Fruit fly (Drosophila melanogaster): ENCODE measurements around the gene tey.

Gene tey

dm6 chr3L:19694156-19694643 is 30.3 kb upstream of the tey start (continued):
- TF ChIP-seq CG8944 (GFP tag; optimal IDR thresholded peaks at IDR 0.05) (no peak), CG15601 (tag; optimal IDR thresholded peaks at IDR 0.05) (peak; percentile 22), CG6854 (GFP tag; optimal IDR thresholded peaks at IDR 0.05) (no peak), Asciz (GFP tag; optimal IDR thresholded peaks at IDR 0.05) (no peak), CG10462 (GFP tag; optimal IDR thresholded peaks at IDR 0.05) (no peak), kay (GFP tag; optimal IDR thresholded peaks at IDR 0.05) (no peak), CG2889 (GFP tag; IDR thresholded peaks at IDR 0.05) (no peak), hth (optimal IDR thresholded peaks at IDR 0.05) (no peak), cato (GFP tag; optimal IDR thresholded peaks at IDR 0.05; ENCODE audit: borderline replicate concordance) (no peak), ttk (GFP tag; IDR thresholded peaks at IDR 0.05) (no peak), CkIIα-i1 (GFP tag; IDR thresholded peaks at IDR 0.05) (no peak), jigr1 (GFP tag; IDR thresholded peaks at IDR 0.05) (no peak), CG12299 (tag; optimal IDR thresholded peaks at IDR 0.05) (no peak), CG4854 (GFP tag; optimal IDR thresholded peaks at IDR 0.05) (no peak), CG12744 (GFP tag; optimal IDR thresholded peaks at IDR 0.05) (no peak), vfl (GFP tag; optimal IDR thresholded peaks at IDR 0.05) (no peak), Atf3 (GFP tag; optimal IDR thresholded peaks at IDR 0.05) (no peak), Hmx (GFP tag; optimal IDR thresholded peaks at IDR 0.05) (no peak), Lhr (GFP tag; optimal IDR thresholded peaks at IDR 0.05) (no peak), H2.0 (GFP tag; IDR thresholded peaks at IDR 0.05) (no peak), E2f2 (GFP tag; IDR thresholded peaks at IDR 0.05) (no peak), CG12391 (tag; optimal IDR thresholded peaks at IDR 0.05) (no peak), CG17829 (tag; optimal IDR thresholded peaks at IDR 0.05) (no peak), BtbVII (GFP tag; optimal IDR thresholded peaks at IDR 0.05) (no peak), chm (GFP tag; IDR thresholded peaks at IDR 0.05) (peak; percentile 53; the same call in 1 of the 2 replicates), pnt (GFP tag; optimal IDR thresholded peaks at IDR 0.05) (no peak), CG12659 (GFP tag; optimal IDR thresholded peaks at IDR 0.05) (no peak), CG12769 (tag; optimal IDR thresholded peaks at IDR 0.05) (peak; percentile 97), zfh1 (GFP tag; IDR thresholded peaks at IDR 0.05) (no peak), Dfd (GFP tag; optimal IDR thresholded peaks at IDR 0.05) (no peak), psq (GFP tag; optimal IDR thresholded peaks at IDR 0.05) (no peak), CG9727 (GFP tag; optimal IDR thresholded peaks at IDR 0.05) (no peak), tap (tag; optimal IDR thresholded peaks at IDR 0.05) (no peak), vvl (GFP tag; IDR thresholded peaks at IDR 0.05) (peak; percentile 49; the same call in 1 of the 2 replicates), CG31224 (GFP tag; IDR thresholded peaks at IDR 0.05) (no peak), CG5245 (GFP tag; optimal IDR thresholded peaks at IDR 0.05) (no peak), CG10147 (GFP tag; optimal IDR thresholded peaks at IDR 0.05) (no peak), CG2199 (GFP tag; IDR thresholded peaks at IDR 0.05) (no peak), fd96Cb (tag; optimal IDR thresholded peaks at IDR 0.05) (no peak), bab2 (GFP tag; optimal IDR thresholded peaks at IDR 0.05) (no peak), Doc3 (GFP tag; IDR thresholded peaks at IDR 0.05; ENCODE audit: partially characterized antibody) (no peak), so (GFP tag; IDR thresholded peaks at IDR 0.05) (no peak), D (optimal IDR thresholded peaks at IDR 0.05) (no peak), D (GFP tag; optimal IDR thresholded peaks at IDR 0.05) (no peak), lilli (GFP tag; optimal IDR thresholded peaks at IDR 0.05) (no peak), Sry-β (GFP tag; optimal IDR thresholded peaks at IDR 0.05) (peak; percentile 26), CG9932 (GFP tag; IDR thresholded peaks at IDR 0.05) (no peak), ara (GFP tag; IDR thresholded peaks at IDR 0.05) (no peak), zfh2 (GFP tag; optimal IDR thresholded peaks at IDR 0.05) (no peak), tx (GFP tag; optimal IDR thresholded peaks at IDR 0.05) (no peak), CG6272 (GFP tag; IDR thresholded peaks at IDR 0.05) (no peak), CG18619 (GFP tag; optimal IDR thresholded peaks at IDR 0.05) (no peak), CG13775 (GFP tag; optimal IDR thresholded peaks at IDR 0.05) (no peak)
